Worm (Caenorhabditis elegans): Measurements from ENCODE around the gene mrpl-40.

DNA sequence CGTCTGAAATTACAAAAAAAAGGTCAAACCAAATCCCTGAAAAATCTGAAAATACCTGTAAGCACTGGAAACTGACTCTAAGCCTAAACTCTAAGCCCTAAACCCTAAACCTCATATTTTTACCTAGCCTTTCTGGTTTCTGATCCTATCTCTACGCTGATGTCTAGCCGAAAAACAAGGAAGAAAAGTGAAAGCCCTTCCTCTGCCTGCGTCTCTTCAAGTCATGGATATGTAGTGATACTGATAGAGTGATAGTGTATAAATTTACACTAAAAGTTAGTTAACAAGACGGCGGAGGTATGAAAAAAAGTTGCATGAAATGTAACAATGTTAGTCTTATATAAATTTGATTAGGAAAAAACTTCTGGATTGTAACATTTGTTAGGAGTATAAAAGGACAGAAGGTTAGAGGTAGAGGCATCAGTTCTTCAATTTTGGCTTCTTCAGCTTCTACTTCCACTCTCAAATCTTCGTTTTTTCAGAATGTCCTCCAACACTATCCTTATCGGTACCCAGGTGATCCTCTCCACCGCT, 46.7 kb upstream of the mrpl-40 start, which contains the start of gene col-88:
- no peak for TF ChIP-seq nhr-71 (tag; optimal IDR thresholded peaks at IDR 0.05)
- TF ChIP-seq unc-62 (GFP tag; optimal IDR thresholded peaks at IDR 0.05), result no peak
- no peak for TF ChIP-seq C16A3.4 (tag; optimal IDR thresholded peaks at IDR 0.05)
- no peak for TF ChIP-seq tlp-1 (tag; optimal IDR thresholded peaks at IDR 0.05)
- TF ChIP-seq nhr-11 (tag; optimal IDR thresholded peaks at IDR 0.05), result no peak
- no peak for TF ChIP-seq unc-86 (tag; optimal IDR thresholded peaks at IDR 0.05)
- no peak for TF ChIP-seq egl-13 (tag; optimal IDR thresholded peaks at IDR 0.05)
- peak in 1 of 6 experiments; percentile 54 for TF ChIP-seq elt-3 (tag; optimal IDR thresholded peaks at IDR 0.05)

Data from whole organism, L1 larva.